Fruit fly (Drosophila melanogaster) S2 (cell line): ENCODE data around the gene CG3558.
A peak's percentile ranks its signal among the peaks of the same experiment; 100 is the strongest.

Source experiments
- CG8478 ChIP-seq: fragments of >200 bp; optimal IDR thresholded peaks from 2 replicates; lab custom pipeline; 2018
- CTCF ChIP-seq, 2 experiments: fragments of >200 bp; optimal IDR thresholded peaks; 2 replicates each; lab custom pipeline; 2018

- TF ChIP-seq CG8478 (lab: Kevin White, UChicago) = no peak
- peak; percentile 30 to 51 for TF ChIP-seq CTCF (optimal IDR thresholded peaks at IDR 0.05; lab: Kevin White, UChicago)
Observed at dm6 chr2L:2956992-2957391, 35.7 kb upstream of the CG3558 start.
